Worm (Caenorhabditis elegans) whole organism, L2 larva: ENCODE data around the gene sre-56.

Experiments
- F13H6.1 ChIP-seq: sonication (generic microtip); optimal IDR thresholded peaks from 2 replicates; lab custom pipeline; 2016; ENCODE audit warnings: missing genetic modification characterization, missing compliant biosample characterization
- ama-1 ChIP-seq: fragments of 150-350 bp; optimal IDR thresholded peaks from 2 replicates; lab custom pipeline; 2018; ENCODE audit warnings: inconsistent platforms

- TF ChIP-seq ama-1 (lab: Kevin White, UChicago) (no peak), F13H6.1 (no peak)
Observed at ce11 chrII:12343710-12344109, 19.5 kb downstream of the sre-56 start.
